Worm (Caenorhabditis elegans): ENCODE measurements around the gene Y50D4B.1.

Y50D4B.1 gene

DNA sequence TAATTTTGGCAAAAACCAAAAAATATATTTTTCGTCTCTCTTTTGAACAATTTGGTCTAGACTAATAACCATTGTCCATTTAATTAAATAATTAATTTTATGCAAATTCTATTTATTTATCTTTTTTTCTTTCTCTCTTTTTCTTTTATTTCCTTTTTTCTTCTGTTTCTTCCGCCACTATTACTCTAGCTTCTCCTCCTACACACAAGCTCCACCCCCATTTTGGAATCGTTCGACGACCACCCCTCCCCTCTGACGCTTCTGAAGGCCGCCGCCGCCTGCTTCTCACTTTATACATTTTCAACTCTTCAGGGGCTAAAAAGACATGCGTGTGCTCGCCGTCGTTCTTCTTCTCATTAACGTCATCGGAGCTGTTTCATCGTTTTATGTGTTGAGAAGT is 37.8 kb upstream of the Y50D4B.1 start, which contains the start of gene K10C9.1:
TSS of gene K10C9.1 (plus strand) at position 301 of the 400 bp plus-strand sequence.
- no peak for TF ChIP-seq nhr-237 (tag; optimal IDR thresholded peaks at IDR 0.05)
- TF ChIP-seq fos-1 (tag; optimal IDR thresholded peaks at IDR 0.05): no peak
- no peak for TF ChIP-seq unc-86 (tag; optimal IDR thresholded peaks at IDR 0.05)
- TF ChIP-seq lin-14 (GFP tag; optimal IDR thresholded peaks at IDR 0.05): no peak
- TF ChIP-seq fkh-8 (tag; optimal IDR thresholded peaks at IDR 0.05): no peak
- no peak for TF ChIP-seq fkh-10 (GFP tag; optimal IDR thresholded peaks at IDR 0.05)
- TF ChIP-seq unc-30 (tag; optimal IDR thresholded peaks at IDR 0.05): no peak
- TF ChIP-seq ztf-4 (tag; optimal IDR thresholded peaks at IDR 0.05): no peak
- no peak for TF ChIP-seq pag-3 (tag; optimal IDR thresholded peaks at IDR 0.05; ENCODE audit: borderline replicate concordance, insufficient read depth)
- TF ChIP-seq mdl-1 (tag; optimal IDR thresholded peaks at IDR 0.05): no peak
- TF ChIP-seq alr-1 (tag; optimal IDR thresholded peaks at IDR 0.05; ENCODE audit: borderline replicate concordance): no peak
- TF ChIP-seq C16A3.4 (tag; optimal IDR thresholded peaks at IDR 0.05): no peak
- no peak for TF ChIP-seq ceh-88 (GFP tag; IDR thresholded peaks at IDR 0.05)
- TF ChIP-seq unc-62 (GFP tag; optimal IDR thresholded peaks at IDR 0.05): no peak
- no peak for TF ChIP-seq nhr-28 (tag; optimal IDR thresholded peaks at IDR 0.05)
- TF ChIP-seq nhr-76 (tag; optimal IDR thresholded peaks at IDR 0.05): no peak
- TF ChIP-seq xbp-1 (tag; optimal IDR thresholded peaks at IDR 0.05): no peak
- no peak for TF ChIP-seq jun-1 (tag; optimal IDR thresholded peaks at IDR 0.05)
- TF ChIP-seq sox-4 (tag; optimal IDR thresholded peaks at IDR 0.05): no peak

DNA sequence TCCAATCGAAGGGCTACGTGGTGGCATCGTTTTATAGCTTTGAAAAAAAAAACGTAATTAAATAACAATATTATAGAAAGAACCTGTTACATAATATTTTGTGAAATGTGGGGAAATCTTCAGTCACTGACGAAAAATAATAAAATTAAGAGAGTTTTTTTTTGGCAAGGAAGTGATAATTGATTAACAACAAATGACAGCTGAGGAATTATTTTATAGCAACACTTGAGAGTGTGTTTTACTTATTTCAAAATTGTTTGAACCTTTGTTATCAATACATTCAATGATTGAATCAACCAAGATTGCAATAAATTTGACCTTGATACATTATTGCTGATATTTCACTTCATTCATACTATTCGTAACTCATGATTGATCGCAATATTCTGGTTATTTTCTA is 28.7 kb upstream of the Y50D4B.1 start, which contains the start of gene Y50D4B.6:
TSS of gene Y50D4B.6 (plus strand) at position 301 of the 400 bp plus-strand sequence.
- TF ChIP-seq lin-35 (GFP tag; optimal IDR thresholded peaks at IDR 0.05) (no peak), ztf-4 (tag; optimal IDR thresholded peaks at IDR 0.05) (no peak), egl-13 (tag; optimal IDR thresholded peaks at IDR 0.05) (no peak), vab-15 (tag; optimal IDR thresholded peaks at IDR 0.05) (no peak), xbp-1 (tag; optimal IDR thresholded peaks at IDR 0.05) (no peak), pag-3 (tag; optimal IDR thresholded peaks at IDR 0.05; ENCODE audit: borderline replicate concordance, insufficient read depth) (no peak), mep-1 (tag; optimal IDR thresholded peaks at IDR 0.05) (no peak), ztf-11 (tag; optimal IDR thresholded peaks at IDR 0.05) (no peak), grh-1 (GFP tag; IDR thresholded peaks at IDR 0.05) (no peak), ceh-63 (GFP tag; optimal IDR thresholded peaks at IDR 0.05) (no peak)

DNA sequence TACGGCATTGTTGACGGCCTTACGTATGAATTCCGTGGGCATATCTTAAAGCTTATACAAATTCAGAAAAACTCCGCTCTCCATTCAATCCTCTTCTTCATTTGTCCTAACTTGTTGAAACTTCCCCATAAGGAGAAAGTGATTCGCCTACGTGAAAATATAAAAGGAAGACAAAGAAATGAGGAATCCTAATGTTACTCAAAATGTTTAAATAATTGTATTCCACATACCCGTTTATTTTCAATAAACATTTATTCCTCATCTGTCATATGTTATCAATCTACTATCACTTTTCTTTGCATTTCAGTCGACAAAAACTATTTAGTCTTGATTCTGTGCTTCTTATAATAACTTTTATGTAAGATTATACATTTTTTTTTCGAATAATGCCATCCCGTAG is 24.8 kb upstream of the Y50D4B.1 start, which contains the start of gene clec-203:
TSS of gene clec-203 (plus strand) at position 301 of the 400 bp plus-strand sequence.
- TF ChIP-seq mdl-1 (tag; optimal IDR thresholded peaks at IDR 0.05) (no peak), fos-1 (tag; optimal IDR thresholded peaks at IDR 0.05) (no peak), sup-37 (GFP tag; optimal IDR thresholded peaks at IDR 0.05) (no peak), Y116A8C.19 (tag; optimal IDR thresholded peaks at IDR 0.05; ENCODE audit: borderline replicate concordance) (no peak)

DNA sequence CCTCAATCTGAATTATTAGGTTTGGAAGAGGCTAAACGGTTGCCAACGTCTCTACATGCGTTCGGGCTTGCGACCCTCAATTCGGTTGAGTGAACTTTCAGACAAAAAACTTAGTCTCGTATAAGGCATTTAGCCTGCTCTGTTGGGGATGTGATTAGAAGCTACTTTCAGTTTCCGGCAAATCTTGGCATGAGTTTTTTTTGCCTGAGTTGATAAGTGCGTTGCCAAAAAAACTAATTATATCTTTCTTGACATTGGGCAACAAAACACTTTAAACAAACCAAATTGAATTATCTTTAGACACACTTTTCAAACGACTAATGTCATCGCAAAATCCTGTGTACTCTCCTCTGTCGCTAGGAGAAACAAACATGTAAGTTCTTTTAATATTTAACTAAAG is 20.4 kb upstream of the Y50D4B.1 start, which contains the start of gene Y50D4B.4:
TSS of gene Y50D4B.4 (plus strand) at position 301 of the 400 bp plus-strand sequence.
- no peak for TF ChIP-seq C34B4.2 (tag; optimal IDR thresholded peaks at IDR 0.05)

DNA sequence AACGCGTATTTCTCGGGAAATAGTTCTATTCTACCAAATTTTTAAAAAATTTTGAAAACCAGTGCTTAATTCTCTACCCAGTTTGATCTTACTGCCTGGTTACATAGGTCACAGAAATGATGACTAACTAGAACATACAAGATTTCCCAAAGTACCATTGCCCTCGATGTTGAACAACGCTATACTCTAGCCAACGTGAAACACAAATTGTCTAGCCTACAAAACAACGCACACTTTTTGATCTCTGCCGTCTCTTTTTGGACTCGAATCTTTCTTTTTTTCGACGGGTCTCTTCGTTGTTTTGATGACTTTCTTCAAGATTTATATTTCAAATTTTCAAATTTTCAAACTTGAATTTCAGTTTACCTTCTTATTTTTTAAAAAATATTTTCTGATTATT is 12.5 kb upstream of the Y50D4B.1 start, which contains the start of gene Y50D4B.2:
TSS of gene Y50D4B.2 (plus strand) at position 301 of the 400 bp plus-strand sequence.
- TF ChIP-seq vab-15 (tag; optimal IDR thresholded peaks at IDR 0.05): no peak
- TF ChIP-seq nhr-71 (tag; optimal IDR thresholded peaks at IDR 0.05): no peak
- no peak for TF ChIP-seq egl-13 (tag; optimal IDR thresholded peaks at IDR 0.05)
- TF ChIP-seq tbx-2 (tag; optimal IDR thresholded peaks at IDR 0.05): no peak
- TF ChIP-seq ces-1 (GFP tag; optimal IDR thresholded peaks at IDR 0.05): no peak
- TF ChIP-seq nhr-11 (tag; optimal IDR thresholded peaks at IDR 0.05): no peak
- no peak for TF ChIP-seq mep-1 (tag; optimal IDR thresholded peaks at IDR 0.05)
- no peak for TF ChIP-seq Y116A8C.19 (tag; optimal IDR thresholded peaks at IDR 0.05; ENCODE audit: borderline replicate concordance)
- no peak for TF ChIP-seq ceh-63 (GFP tag; optimal IDR thresholded peaks at IDR 0.05)
- TF ChIP-seq lin-39 (tag; optimal IDR thresholded peaks at IDR 0.05): no peak
- no peak for TF ChIP-seq nhr-76 (tag; optimal IDR thresholded peaks at IDR 0.05)
- TF ChIP-seq blmp-1 (tag; optimal IDR thresholded peaks at IDR 0.05): no peak
- no peak for TF ChIP-seq nhr-237 (tag; optimal IDR thresholded peaks at IDR 0.05)
- TF ChIP-seq hlh-4 (tag; optimal IDR thresholded peaks at IDR 0.05): no peak
- TF ChIP-seq ztf-4 (tag; optimal IDR thresholded peaks at IDR 0.05): no peak
- TF ChIP-seq rnt-1 (tag; optimal IDR thresholded peaks at IDR 0.05): no peak
- TF ChIP-seq efl-3 (GFP tag; optimal IDR thresholded peaks at IDR 0.05): no peak
- TF ChIP-seq fkh-4 (tag; optimal IDR thresholded peaks at IDR 0.05; ENCODE audit: borderline replicate concordance): no peak
- TF ChIP-seq lin-14 (GFP tag; optimal IDR thresholded peaks at IDR 0.05): no peak
- TF ChIP-seq C34B4.2 (tag; optimal IDR thresholded peaks at IDR 0.05): no peak

Data from whole organism, L1 larva.